Worm (Caenorhabditis elegans) whole organism, mixed stage, embryonic: ENCODE results near the gene D1046.18.

Source experiments
- M03D4.4 ChIP-seq: sonication (generic microtip); optimal IDR thresholded peaks from 2 replicates; lab custom pipeline; 2017; ENCODE audit warnings: mild to moderate bottlenecking, missing genetic modification characterization, missing compliant biosample characterization
- bed-3 ChIP-seq: fragments of 200-800 bp; sonication (Bioruptor generic); optimal IDR thresholded peaks from 3 replicates; lab custom pipeline; 2018; ENCODE audit warnings: mild to moderate bottlenecking, missing genetic modification characterization, moderate library complexity, missing compliant biosample characterization
- blmp-1 ChIP-seq: fragments of 150-350 bp; optimal IDR thresholded peaks from 2 replicates; lab custom pipeline; 2014; ENCODE audit warnings: missing biosample characterization, missing genetic modification characterization
- ceh-39 ChIP-seq: fragments of 150-350 bp; optimal IDR thresholded peaks from 2 replicates; lab custom pipeline; 2014; ENCODE audit warnings: missing biosample characterization, missing genetic modification characterization
- ceh-43 ChIP-seq: fragments of 200-800 bp; sonication (Bioruptor generic); optimal IDR thresholded peaks from 2 replicates; lab custom pipeline; 2018; ENCODE audit warnings: mild to moderate bottlenecking, missing genetic modification characterization, moderate library complexity, missing compliant biosample characterization
- ceh-83 ChIP-seq: fragments of 200-800 bp; sonication (Bioruptor generic); optimal IDR thresholded peaks from 2 replicates; lab custom pipeline; 2018; ENCODE audit warnings: mild to moderate bottlenecking, missing genetic modification characterization, missing compliant biosample characterization
- ces-1 ChIP-seq: fragments of 150-350 bp; optimal IDR thresholded peaks from 2 replicates; lab custom pipeline; 2014; ENCODE audit warnings: missing biosample characterization, missing genetic modification reagents, missing genetic modification characterization
- cnd-1 ChIP-seq: fragments of 200-800 bp; sonication (Bioruptor generic); optimal IDR thresholded peaks from 2 replicates; lab custom pipeline; 2018; ENCODE audit warnings: mild to moderate bottlenecking, missing genetic modification characterization, missing compliant biosample characterization
- drap-1 ChIP-seq: fragments of 200-800 bp; sonication (Bioruptor generic); optimal IDR thresholded peaks from 3 replicates; lab custom pipeline; 2018; ENCODE audit warnings: mild to moderate bottlenecking, missing genetic modification characterization, missing compliant biosample characterization
- elt-1 ChIP-seq: sonication (generic microtip); optimal IDR thresholded peaks from 2 replicates; lab custom pipeline; 2017; ENCODE audit warnings: missing genetic modification characterization, mild to moderate bottlenecking, missing compliant biosample characterization, antibody characterized with exemption, moderate library complexity, borderline replicate concordance; ENCODE audit not compliant: insufficient read depth
- elt-3 ChIP-seq: fragments of 150-350 bp; optimal IDR thresholded peaks from 2 replicates; lab custom pipeline; 2014; ENCODE audit warnings: missing biosample characterization, missing genetic modification characterization
- flh-1 ChIP-seq: fragments of 200-800 bp; sonication (Bioruptor generic); optimal IDR thresholded peaks from 2 replicates; lab custom pipeline; 2018; ENCODE audit warnings: mild to moderate bottlenecking, missing genetic modification characterization, moderate library complexity, missing compliant biosample characterization
- lin-13 ChIP-seq: fragments of 150-350 bp; optimal IDR thresholded peaks from 2 replicates; lab custom pipeline; 2014; ENCODE audit warnings: missing biosample characterization, missing genetic modification characterization
- lin-32 ChIP-seq: fragments of 200-800 bp; sonication (Bioruptor generic); optimal IDR thresholded peaks from 2 replicates; lab custom pipeline; 2018; ENCODE audit warnings: mild to moderate bottlenecking, missing genetic modification characterization, missing compliant biosample characterization
- mab-5 ChIP-seq: fragments of 150-350 bp; optimal IDR thresholded peaks from 2 replicates; lab custom pipeline; 2014; ENCODE audit warnings: missing biosample characterization, missing genetic modification characterization
- mep-1 ChIP-seq: fragments of 150-350 bp; optimal IDR thresholded peaks from 2 replicates; lab custom pipeline; 2017; ENCODE audit warnings: missing biosample characterization, missing genetic modification reagents, missing genetic modification characterization, inconsistent platforms
- mls-2 ChIP-seq: sonication (generic microtip); optimal IDR thresholded peaks from 2 replicates; lab custom pipeline; 2016; ENCODE audit warnings: mild to moderate bottlenecking, missing genetic modification characterization, moderate library complexity, missing compliant biosample characterization
- nhr-12 ChIP-seq: fragments of 150-350 bp; optimal IDR thresholded peaks from 2 replicates; lab custom pipeline; 2014; ENCODE audit warnings: missing biosample characterization, missing genetic modification characterization
- nhr-2 ChIP-seq: fragments of 150-350 bp; optimal IDR thresholded peaks from 2 replicates; lab custom pipeline; 2014; ENCODE audit warnings: missing biosample characterization, missing genetic modification characterization
- nhr-237 ChIP-seq: fragments of 150-350 bp; optimal IDR thresholded peaks from 2 replicates; lab custom pipeline; 2014; ENCODE audit warnings: missing biosample characterization, missing genetic modification characterization
- nhr-76 ChIP-seq: sonication (generic microtip); optimal IDR thresholded peaks from 2 replicates; lab custom pipeline; 2017; ENCODE audit warnings: missing biosample characterization, missing genetic modification characterization
- pha-4 ChIP-seq: fragments of 150-350 bp; optimal IDR thresholded peaks from 2 replicates; lab custom pipeline; 2018; ENCODE audit warnings: missing biosample characterization, missing genetic modification reagents, missing genetic modification characterization
- sem-2 ChIP-seq: fragments of 200-800 bp; sonication (Bioruptor generic); optimal IDR thresholded peaks from 2 replicates; lab custom pipeline; 2018; ENCODE audit warnings: mild to moderate bottlenecking, missing genetic modification characterization, missing compliant biosample characterization
- snpc-4 ChIP-seq: fragments of 150-350 bp; optimal IDR thresholded peaks from 2 replicates; lab custom pipeline; 2014; ENCODE audit warnings: missing biosample characterization, missing genetic modification characterization
- sptf-1 ChIP-seq: sonication (generic microtip); optimal IDR thresholded peaks from 2 replicates; lab custom pipeline; 2017; ENCODE audit warnings: mild to moderate bottlenecking, missing genetic modification characterization, moderate library complexity, missing compliant biosample characterization
- unc-120 ChIP-seq: sonication (generic microtip); optimal IDR thresholded peaks from 2 replicates; lab custom pipeline; 2017; ENCODE audit warnings: missing genetic modification characterization, missing compliant biosample characterization; ENCODE audit not compliant: poor library complexity, severe bottlenecking
- unc-39 ChIP-seq: fragments of 150-350 bp; optimal IDR thresholded peaks from 2 replicates; lab custom pipeline; 2014; ENCODE audit warnings: missing biosample characterization, missing genetic modification characterization
- unc-62 ChIP-seq: fragments of 150-350 bp; optimal IDR thresholded peaks from 2 replicates; lab custom pipeline; 2014; ENCODE audit warnings: missing biosample characterization, missing genetic modification reagents, missing genetic modification characterization
- zip-8 ChIP-seq: fragments of 150-350 bp; optimal IDR thresholded peaks from 2 replicates; lab custom pipeline; 2014; ENCODE audit warnings: missing biosample characterization, missing genetic modification characterization

The D1046.18 gene

ce11 chrIV:8933575-8933974, 3.5 kb downstream of the D1046.18 start, which contains the start of gene D1046.4:
Gene D1046.4 (plus strand): TSS chrIV:8933875.
- no peak for TF ChIP-seq ceh-83 (GFP tag; lab: Kevin White, UChicago)
- no peak for TF ChIP-seq bed-3

DNA sequence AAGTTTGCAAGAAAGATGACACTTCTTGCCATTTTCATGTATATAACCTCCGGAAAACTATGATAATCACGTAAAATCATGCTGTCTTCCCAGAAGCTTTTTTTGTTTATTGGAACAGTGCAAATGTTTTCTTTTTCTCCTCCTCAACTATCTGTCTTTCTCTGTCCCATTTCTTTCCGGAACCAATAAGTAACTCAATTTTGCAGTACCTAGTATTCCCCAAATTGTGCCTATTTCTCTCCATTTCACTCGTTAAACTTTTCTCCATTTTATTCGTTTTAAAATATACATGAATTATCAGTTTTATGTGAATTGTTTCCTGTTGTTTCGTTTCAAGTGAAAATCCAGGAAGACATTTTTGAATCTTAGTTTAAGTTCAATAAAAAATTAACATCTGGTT, 13.4 kb downstream of the D1046.18 start:
- TF ChIP-seq lin-32 (GFP tag; lab: Kevin White, UChicago) (no peak), ces-1 (GFP tag; lab: Kevin White, UChicago) (peak; percentile 73)
- TF ChIP-seq, all 35 proteins: peak for 1

DNA sequence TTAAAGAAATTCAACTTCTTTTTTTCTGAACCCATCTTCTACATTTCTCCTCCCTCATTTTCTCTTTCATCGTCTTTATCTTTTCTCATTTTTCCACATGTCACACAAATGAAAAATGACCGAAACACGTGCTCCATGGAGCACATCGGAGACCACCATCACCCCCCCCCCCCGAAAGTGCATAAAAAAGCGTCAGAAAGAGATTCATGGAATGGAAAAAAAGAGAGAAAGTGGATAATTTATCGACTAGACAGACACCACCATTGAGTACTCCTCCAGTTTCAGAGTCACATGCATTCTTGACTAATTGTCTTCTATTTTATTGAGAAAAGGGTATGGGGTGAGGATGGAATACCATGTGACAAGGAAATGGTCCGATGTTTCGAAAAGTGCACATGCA, 17.1 kb downstream of the D1046.18 start:
- TF ChIP-seq unc-62 (GFP tag; lab: Kevin White, UChicago) (peak; percentile 33), M03D4.4 (tag; lab: Kevin White, UChicago) (no peak), mab-5 (tag; lab: Kevin White, UChicago) (peak; percentile 37), snpc-4 (no peak), ceh-83 (GFP tag; lab: Kevin White, UChicago) (no peak), nhr-12 (tag; lab: Kevin White, UChicago) (no peak), drap-1 (no peak), unc-120 (peak; percentile 50)

DNA sequence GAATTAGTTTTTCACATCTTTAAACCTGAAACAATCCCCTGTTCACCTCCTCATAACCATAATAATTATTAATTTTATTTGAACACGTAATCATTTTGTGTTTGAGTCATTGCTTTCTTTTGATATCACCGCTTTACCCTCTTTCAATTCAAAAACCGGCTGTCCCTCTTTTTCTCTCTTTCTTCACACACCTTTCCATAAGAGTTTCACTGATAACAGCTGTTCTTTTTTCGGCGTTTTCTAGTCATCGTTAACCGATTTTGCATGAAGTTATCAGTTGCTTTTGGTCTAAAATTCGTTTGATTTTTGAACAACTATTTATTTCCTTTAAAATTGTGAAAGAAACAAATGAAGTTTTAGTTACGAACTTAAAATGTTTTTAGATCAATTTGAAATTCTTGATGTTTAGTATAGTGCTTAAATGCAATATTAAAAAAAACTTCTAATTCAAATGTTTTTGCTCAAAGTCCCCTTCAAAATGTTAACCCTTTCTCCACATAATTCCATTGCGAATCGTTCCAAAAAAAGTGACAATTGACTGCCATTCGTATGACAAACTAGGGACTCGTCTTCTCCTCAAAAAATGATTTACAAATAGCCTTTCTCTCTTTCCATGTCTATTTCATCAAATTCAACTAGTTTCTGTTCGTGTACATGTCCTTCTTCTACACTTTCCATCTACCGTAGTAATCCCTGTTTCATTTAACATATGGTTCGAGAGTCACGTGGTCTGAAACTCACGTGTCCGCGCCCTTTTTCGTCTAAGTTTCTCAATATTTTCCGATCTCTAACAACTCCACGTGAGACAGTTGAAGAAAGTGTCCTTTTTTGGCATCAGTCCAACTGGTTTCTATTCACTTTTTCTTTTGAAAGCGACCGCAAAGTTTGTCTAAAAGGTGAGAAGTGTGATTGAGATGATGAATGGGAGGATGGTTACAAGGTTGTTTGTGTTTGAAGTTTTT, 19.3 kb downstream of the D1046.18 start:
- TF ChIP-seq ceh-43 (GFP tag; lab: Kevin White, UChicago) (no peak), mls-2 (tag; lab: Kevin White, UChicago) (no peak), cnd-1 (tag; lab: Kevin White, UChicago) (no peak), nhr-12 (tag; lab: Kevin White, UChicago) (no peak), zip-8 (no peak), nhr-2 (tag; lab: Kevin White, UChicago) (no peak), unc-120 (no peak), unc-62 (GFP tag; lab: Kevin White, UChicago) (no peak), unc-39 (tag; lab: Kevin White, UChicago) (no peak), flh-1 (GFP tag; lab: Kevin White, UChicago) (no peak), pha-4 (tag; lab: Kevin White, UChicago) (no peak), sptf-1 (tag; lab: Kevin White, UChicago) (no peak), mep-1 (tag; lab: Kevin White, UChicago) (no peak)

ce11 chrIV:8951953-8952567, 22.0 kb downstream of the D1046.18 start:
- TF ChIP-seq unc-39 (tag; lab: Kevin White, UChicago) (no peak), ceh-39 (no peak)

DNA sequence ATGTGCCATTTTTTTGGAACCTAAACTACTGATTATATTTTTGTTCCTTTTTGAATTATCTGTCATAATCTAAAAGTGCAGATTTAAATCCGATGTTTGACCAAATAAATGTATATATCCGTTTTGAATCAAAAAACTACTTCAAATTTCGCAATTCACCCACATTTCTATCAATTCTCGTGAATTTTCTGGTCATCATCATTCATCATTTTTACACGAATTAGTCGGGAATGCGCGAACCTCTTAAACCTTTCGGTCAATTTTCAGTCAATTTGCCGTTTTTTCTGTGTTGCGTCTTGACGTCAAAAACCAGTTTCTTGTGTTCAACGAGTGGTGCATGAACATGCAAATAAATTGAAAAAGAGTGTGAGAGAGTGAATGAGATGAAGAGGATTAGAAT, 24.1 kb downstream of the D1046.18 start:
- TF ChIP-seq mep-1 (tag; lab: Kevin White, UChicago) (no peak), ceh-39 (no peak), nhr-12 (tag; lab: Kevin White, UChicago) (no peak), lin-13 (tag; lab: Kevin White, UChicago) (no peak), blmp-1 (no peak), bed-3 (no peak), snpc-4 (no peak), cnd-1 (tag; lab: Kevin White, UChicago) (no peak), mls-2 (tag; lab: Kevin White, UChicago) (no peak), lin-32 (GFP tag; lab: Kevin White, UChicago) (no peak), elt-3 (tag; lab: Kevin White, UChicago) (no peak), sem-2 (GFP tag; lab: Kevin White, UChicago) (no peak), mab-5 (tag; lab: Kevin White, UChicago) (no peak), unc-39 (tag; lab: Kevin White, UChicago) (no peak), nhr-76 (tag; lab: Kevin White, UChicago) (no peak), elt-1 (no peak), zip-8 (no peak), pha-4 (tag; lab: Kevin White, UChicago) (no peak), sptf-1 (tag; lab: Kevin White, UChicago) (no peak), nhr-237 (tag; lab: Kevin White, UChicago) (no peak)
